Worm (Caenorhabditis elegans): ENCODE measurements around the gene K02A2.1.
"Not testable (repeated sequence)": the region's sequence is repeated elsewhere in the genome, so short reads cannot be mapped to it uniquely, and the experiment has no call there.

The K02A2.1 gene

DNA sequence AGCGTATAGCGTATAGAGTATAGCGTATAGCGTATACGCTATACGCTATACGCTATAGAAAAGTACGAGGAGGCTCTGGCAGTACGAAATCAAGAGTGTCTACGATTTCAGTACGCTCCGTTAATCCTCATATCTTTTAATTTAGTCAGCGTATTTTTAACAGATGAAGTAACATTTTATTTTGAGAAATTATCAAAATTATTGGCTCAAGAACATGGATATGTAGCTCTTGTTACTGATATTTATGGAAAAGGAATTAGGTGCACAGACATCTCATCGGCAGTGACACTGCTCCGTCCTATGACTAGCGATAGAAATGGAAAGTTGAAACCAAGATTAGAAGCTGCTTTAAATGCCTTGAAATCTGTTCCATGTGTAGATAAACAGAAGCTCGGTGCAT is at the start of gene K02A2.1:
Gene K02A2.1 (plus strand): TSS at position 301 of the 400 bp plus-strand sequence.
- not testable (repeated sequence) for TF ChIP-seq nhr-12, ceh-9, lsy-12 (tag; optimal IDR thresholded peaks at IDR 0.05)

- TF ChIP-seq unc-39 (tag; optimal IDR thresholded peaks at IDR 0.05) (no peak), ceh-28 (tag; optimal IDR thresholded peaks at IDR 0.05) (no peak), aly-2 (tag; optimal IDR thresholded peaks at IDR 0.05) (no peak), jun-1 (tag; optimal IDR thresholded peaks at IDR 0.05) (no peak), lsy-12 (tag; optimal IDR thresholded peaks at IDR 0.05) (no peak), nhr-77 (tag; optimal IDR thresholded peaks at IDR 0.05) (no peak), R02D3.7 (tag; optimal IDR thresholded peaks at IDR 0.05) (no peak), fkh-2 (tag; optimal IDR thresholded peaks at IDR 0.05) (no peak), nhr-12 (tag; optimal IDR thresholded peaks at IDR 0.05) (no peak), ZK546.5 (tag; optimal IDR thresholded peaks at IDR 0.05) (no peak), nhr-25 (tag; optimal IDR thresholded peaks at IDR 0.05) (no peak), daf-12 (tag; optimal IDR thresholded peaks at IDR 0.05) (no peak), nhr-28 (tag; optimal IDR thresholded peaks at IDR 0.05) (no peak), mml-1 (tag; optimal IDR thresholded peaks at IDR 0.05) (no peak), ztf-4 (tag; optimal IDR thresholded peaks at IDR 0.05) (no peak), lin-15B (tag; optimal IDR thresholded peaks at IDR 0.05) (no peak), nhr-237 (tag; optimal IDR thresholded peaks at IDR 0.05) (no peak)
These were observed 49.6 kb upstream of the K02A2.1 start, which contains the start of gene sre-3 for ce11 chrII:7385442-7385841. Gene sre-3, plus strand, starts transcription at chrII:7385742.

DNA sequence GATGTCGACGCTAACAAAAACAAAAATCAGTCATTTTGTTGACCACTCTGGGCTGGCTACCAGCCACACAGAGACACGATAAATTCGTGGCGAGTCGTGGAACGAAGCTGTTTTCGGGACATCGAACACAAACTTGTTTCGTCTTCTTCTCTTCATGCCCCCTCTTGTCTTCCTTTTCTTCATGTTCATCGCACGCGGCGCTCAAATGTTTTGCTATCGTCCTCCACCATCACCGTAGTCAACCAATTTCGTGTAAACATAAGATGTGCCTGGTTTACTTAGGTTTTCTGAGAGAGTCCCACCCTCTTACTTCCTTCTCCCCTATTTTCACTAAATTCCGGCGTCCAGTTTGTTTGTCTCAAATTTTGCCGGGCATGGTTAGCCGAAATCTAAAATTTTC is 44.7 kb upstream of the K02A2.1 start:
- TF ChIP-seq nhr-23 (tag; optimal IDR thresholded peaks at IDR 0.05) (peak; percentile 15), fkh-2 (tag; optimal IDR thresholded peaks at IDR 0.05) (no peak), nhr-25 (tag; optimal IDR thresholded peaks at IDR 0.05) (peak; percentile 23), nhr-237 (tag; optimal IDR thresholded peaks at IDR 0.05) (no peak), nhr-77 (tag; optimal IDR thresholded peaks at IDR 0.05) (no peak), nhr-43 (tag; optimal IDR thresholded peaks at IDR 0.05; ENCODE audit: poor library complexity, severe bottlenecking) (peak; percentile 30), skn-1 (tag; optimal IDR thresholded peaks at IDR 0.05) (no peak)

DNA sequence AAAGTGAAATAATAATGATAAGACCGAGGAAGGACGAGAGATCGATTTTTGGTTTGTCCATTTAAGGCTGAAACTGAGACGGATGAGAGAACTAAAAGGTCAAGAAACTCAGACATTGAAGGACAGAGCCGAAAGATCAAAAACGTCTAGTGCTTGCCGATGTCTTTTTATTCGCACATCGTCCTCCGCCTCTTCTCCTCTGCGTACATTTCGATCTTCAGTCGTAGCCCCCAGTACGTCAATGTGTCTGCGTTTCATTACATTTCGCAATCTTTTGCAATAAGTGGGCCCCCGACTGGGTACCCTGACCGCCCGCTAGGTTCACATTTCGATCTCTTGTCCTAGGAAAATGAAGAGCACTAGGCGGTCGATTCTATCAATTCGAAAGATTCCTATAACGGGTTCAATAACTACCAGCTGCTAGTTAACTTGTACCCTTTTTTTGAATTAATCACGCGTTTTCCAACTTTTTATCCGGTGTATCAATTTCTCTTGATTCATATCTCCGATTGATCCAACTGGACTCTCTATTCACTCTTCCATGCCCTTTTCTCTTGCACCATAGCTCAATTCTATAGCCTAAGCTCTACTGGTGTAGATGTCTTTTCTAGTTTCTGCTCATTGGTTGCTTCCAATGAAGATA is 42.9 kb upstream of the K02A2.1 start:
- TF ChIP-seq skn-1 (tag; optimal IDR thresholded peaks at IDR 0.05) (no peak), lsy-12 (tag; optimal IDR thresholded peaks at IDR 0.05) (no peak), ztf-11 (tag; optimal IDR thresholded peaks at IDR 0.05) (no peak), nhr-11 (tag; optimal IDR thresholded peaks at IDR 0.05) (no peak), ceh-9 (tag; optimal IDR thresholded peaks at IDR 0.05) (no peak), nfya-1 (tag; optimal IDR thresholded peaks at IDR 0.05; ENCODE audit: insufficient read depth) (peak; percentile 66), nhr-77 (tag; optimal IDR thresholded peaks at IDR 0.05) (no peak), ceh-16 (tag; optimal IDR thresholded peaks at IDR 0.05) (no peak), pha-4 (tag; optimal IDR thresholded peaks at IDR 0.05) (peak; percentile 49), nhr-28 (tag; optimal IDR thresholded peaks at IDR 0.05) (no peak), elt-3 (tag; optimal IDR thresholded peaks at IDR 0.05) (peak in 2 of 3 experiments; percentile 45), snpc-4 (tag; optimal IDR thresholded peaks at IDR 0.05) (peak; percentile 8), nhr-25 (tag; optimal IDR thresholded peaks at IDR 0.05) (peak; percentile 85), mdl-1 (tag; optimal IDR thresholded peaks at IDR 0.05) (no peak), fkh-10 (GFP tag; optimal IDR thresholded peaks at IDR 0.05) (no peak), ceh-82 (tag; optimal IDR thresholded peaks at IDR 0.05) (no peak), ama-1 (optimal IDR thresholded peaks at IDR 0.05) (no peak), aly-2 (tag; optimal IDR thresholded peaks at IDR 0.05) (no peak), tbx-2 (tag; optimal IDR thresholded peaks at IDR 0.05) (no peak), nhr-43 (tag; optimal IDR thresholded peaks at IDR 0.05; ENCODE audit: poor library complexity, severe bottlenecking) (peak; percentile 6), egl-27 (tag; optimal IDR thresholded peaks at IDR 0.05) (no peak), nhr-67 (tag; optimal IDR thresholded peaks at IDR 0.05) (no peak), nhr-12 (tag; optimal IDR thresholded peaks at IDR 0.05) (no peak), elt-1 (tag; optimal IDR thresholded peaks at IDR 0.05) (peak; percentile 21), unc-39 (tag; optimal IDR thresholded peaks at IDR 0.05) (no peak), fkh-2 (tag; optimal IDR thresholded peaks at IDR 0.05) (no peak), unc-62 (GFP tag; optimal IDR thresholded peaks at IDR 0.05) (peak; percentile 4), egl-5 (tag; optimal IDR thresholded peaks at IDR 0.05) (peak; percentile 56), mml-1 (tag; optimal IDR thresholded peaks at IDR 0.05) (no peak), elt-2 (tag; optimal IDR thresholded peaks at IDR 0.05) (peak; percentile 68), pqm-1 (tag; optimal IDR thresholded peaks at IDR 0.05) (peak; percentile 47), jun-1 (tag; optimal IDR thresholded peaks at IDR 0.05) (peak; percentile 65), daf-12 (tag; optimal IDR thresholded peaks at IDR 0.05) (no peak), nhr-237 (tag; optimal IDR thresholded peaks at IDR 0.05) (no peak), ztf-4 (tag; optimal IDR thresholded peaks at IDR 0.05) (no peak), sea-2 (GFP tag; optimal IDR thresholded peaks at IDR 0.05) (no peak), eor-1 (tag; optimal IDR thresholded peaks at IDR 0.05) (no peak), lin-39 (tag; optimal IDR thresholded peaks at IDR 0.05) (peak; percentile 63), nhr-76 (tag; optimal IDR thresholded peaks at IDR 0.05) (no peak), lin-15B (tag; optimal IDR thresholded peaks at IDR 0.05) (peak; percentile 43)
